Fruit fly (Drosophila melanogaster): ENCODE data around the gene Atg14.

The Atg14 gene

dm6 chr3R:29157418-29158398, 41.5 kb downstream of the Atg14 start, which contains the start of gene rdog:
rdog (plus strand) TSS chr3R:29158122.
- TF ChIP-seq gl (tag; optimal IDR thresholded peaks at IDR 0.05) (peak; percentile 18), Snoo (tag; optimal IDR thresholded peaks at IDR 0.05) (peak; percentile 82), Ets98B (GFP tag; IDR thresholded peaks at IDR 0.05) (peak; percentile 40), rn (GFP tag; IDR thresholded peaks at IDR 0.05) (no peak), CG10348 (GFP tag; IDR thresholded peaks at IDR 0.05) (0 out of 2 replicates have a peak, but pooled peaks have one; percentile 33), CG13204 (GFP tag; optimal IDR thresholded peaks at IDR 0.05) (no peak), CG8159 (tag; optimal IDR thresholded peaks at IDR 0.05) (peak; percentile 80), CG15710 (tag; optimal IDR thresholded peaks at IDR 0.05) (peak; percentile 77), EcR (GFP tag; optimal IDR thresholded peaks at IDR 0.05) (peak; percentile 41), CG8301 (tag; optimal IDR thresholded peaks at IDR 0.05) (peak; percentile 78), CG32121 (GFP tag; IDR thresholded peaks at IDR 0.05) (no peak), CG14655 (GFP tag; optimal IDR thresholded peaks at IDR 0.05) (no peak), Pif1B (GFP tag; optimal IDR thresholded peaks at IDR 0.05) (peak; percentile 60), fd96Ca (GFP tag; IDR thresholded peaks at IDR 0.05) (peak; percentile 26; the same call in 1 of the 3 replicates), CG17806 (tag; optimal IDR thresholded peaks at IDR 0.05) (peak; percentile 71), CG34367 (tag; optimal IDR thresholded peaks at IDR 0.05) (peak; percentile 72), CG4496 (GFP tag; IDR thresholded peaks at IDR 0.05) (peak; percentile 59), CG12605 (GFP tag; IDR thresholded peaks at IDR 0.05) (no peak), D1 (tag; optimal IDR thresholded peaks at IDR 0.05) (no peak), CG9948 (tag; optimal IDR thresholded peaks at IDR 0.05) (peak; percentile 73), Pif1A (GFP tag; optimal IDR thresholded peaks at IDR 0.05) (no peak)

- TF ChIP-seq Pif1A (GFP tag; optimal IDR thresholded peaks at IDR 0.05) (no peak), Pif1B (GFP tag; optimal IDR thresholded peaks at IDR 0.05) (no peak), CG10348 (GFP tag; IDR thresholded peaks at IDR 0.05) (no peak), fd96Ca (GFP tag; IDR thresholded peaks at IDR 0.05) (no peak), CG15710 (tag; optimal IDR thresholded peaks at IDR 0.05) (no peak), Ets98B (GFP tag; IDR thresholded peaks at IDR 0.05) (no peak), Snoo (tag; optimal IDR thresholded peaks at IDR 0.05) (no peak), CG17806 (tag; optimal IDR thresholded peaks at IDR 0.05) (no peak), rn (GFP tag; IDR thresholded peaks at IDR 0.05) (no peak), CG13204 (GFP tag; optimal IDR thresholded peaks at IDR 0.05) (no peak), CG8159 (tag; optimal IDR thresholded peaks at IDR 0.05) (no peak), CG32121 (GFP tag; IDR thresholded peaks at IDR 0.05) (no peak), CG9948 (tag; optimal IDR thresholded peaks at IDR 0.05) (no peak), CG4496 (GFP tag; IDR thresholded peaks at IDR 0.05) (no peak), CG12605 (GFP tag; IDR thresholded peaks at IDR 0.05) (no peak), CG8301 (tag; optimal IDR thresholded peaks at IDR 0.05) (no peak), D1 (tag; optimal IDR thresholded peaks at IDR 0.05) (no peak), gl (tag; optimal IDR thresholded peaks at IDR 0.05) (no peak), CG34367 (tag; optimal IDR thresholded peaks at IDR 0.05) (no peak), EcR (GFP tag; optimal IDR thresholded peaks at IDR 0.05) (no peak)
These were observed 42.5 kb downstream of the Atg14 start for dm6 chr3R:29158721-29159120.

- TF ChIP-seq CG12605 (GFP tag; IDR thresholded peaks at IDR 0.05) (no peak), CG32121 (GFP tag; IDR thresholded peaks at IDR 0.05) (no peak)
These were observed 43.4 kb downstream of the Atg14 start for dm6 chr3R:29159620-29160019.

- no peak for TF ChIP-seq CG8301 (tag; optimal IDR thresholded peaks at IDR 0.05)
- TF ChIP-seq Snoo (tag; optimal IDR thresholded peaks at IDR 0.05) = no peak
- TF ChIP-seq fd96Ca (GFP tag; IDR thresholded peaks at IDR 0.05) = no peak
- no peak for TF ChIP-seq CG34367 (tag; optimal IDR thresholded peaks at IDR 0.05)
These were observed 48.9 kb downstream of the Atg14 start, which contains the start of gene CG11898 for dm6 chr3R:29164930-29165693. CG11898 (plus strand) TSS chr3R:29165643.

Measured in whole organism, pupa.